Worm (Caenorhabditis elegans) whole organism, young adult: ENCODE results near the gene trmt-10C.2.

Experiments
- F22D6.2 ChIP-seq: sonication (generic microtip); optimal IDR thresholded peaks from 2 replicates; lab custom pipeline; 2016; ENCODE audit warnings: mild to moderate bottlenecking, missing genetic modification characterization, missing compliant biosample characterization
- F23B12.7 ChIP-seq: sonication (generic microtip); optimal IDR thresholded peaks from 2 replicates; lab custom pipeline; 2017; ENCODE audit warnings: missing genetic modification characterization, mild to moderate bottlenecking, missing compliant biosample characterization, antibody characterized with exemption, moderate library complexity; ENCODE audit not compliant: insufficient read depth
- F33H1.4 ChIP-seq: fragments of 200-800 bp; sonication (Bioruptor generic); IDR thresholded peaks from 2 replicates; pipeline ENCODE4 v1.3.6; 2022; ENCODE audit warnings: missing genetic modification reagents, missing genetic modification characterization, missing compliant biosample characterization
- F49E8.2 ChIP-seq: sonication (generic microtip); optimal IDR thresholded peaks from 3 replicates; lab custom pipeline; 2017; ENCODE audit warnings: missing genetic modification characterization, mild to moderate bottlenecking, missing compliant biosample characterization, antibody characterized with exemption, moderate library complexity; ENCODE audit not compliant: insufficient read depth
- K11D2.4 ChIP-seq: fragments of 200-800 bp; sonication (Bioruptor generic); IDR thresholded peaks from 2 replicates; pipeline ENCODE4 v1.3.6; 2022; ENCODE audit warnings: missing genetic modification reagents, missing genetic modification characterization, missing compliant biosample characterization
- ZK185.1 ChIP-seq: sonication (generic microtip); optimal IDR thresholded peaks from 2 replicates; lab custom pipeline; 2016; ENCODE audit warnings: mild to moderate bottlenecking, missing genetic modification characterization, missing compliant biosample characterization; ENCODE audit not compliant: poor library complexity, severe bottlenecking
- ama-1 ChIP-seq, 3 experiments: fragments of 150-350 bp in 1 of 3; sonication (generic microtip) in 2 of 3; optimal IDR thresholded peaks; 2 replicates each; lab custom pipeline; 2014 to 2018; ENCODE audit warnings: missing biosample characterization in 2 of 3, missing genetic modification characterization in 2 of 3, missing genetic modification reagents in 2 of 3
- atf-7 ChIP-seq: sonication (generic microtip); optimal IDR thresholded peaks from 2 replicates; lab custom pipeline; 2017; ENCODE audit warnings: mild to moderate bottlenecking, missing genetic modification characterization, missing compliant biosample characterization
- attf-3 ChIP-seq: fragments of 200-800 bp; sonication (Bioruptor generic); conservative IDR thresholded peaks from 2 replicates; pipeline ENCODE4 v1.3.6; 2022; ENCODE audit warnings: missing genetic modification reagents, missing genetic modification characterization, missing compliant biosample characterization
- cebp-1 ChIP-seq, 2 experiments: fragments of 200-800 bp in 1 of 2; sonication (Bioruptor generic) in 1 of 2; sonication (generic microtip) in 1 of 2; IDR thresholded peaks in 1 of 2; optimal IDR thresholded peaks in 1 of 2; 2 replicates each; pipeline versions ENCODE4 v1.3.6 to Lab custom; 2017 to 2022; ENCODE audit warnings: missing compliant biosample characterization in 2 of 2, missing genetic modification characterization in 2 of 2, mild to moderate bottlenecking in 1 of 2, missing genetic modification reagents in 1 of 2, moderate library complexity in 1 of 2
- dox-1 ChIP-seq: fragments of 200-800 bp; sonication (Bioruptor generic); IDR thresholded peaks from 2 replicates; pipeline ENCODE4 v1.3.6; 2022; ENCODE audit warnings: missing genetic modification reagents, missing genetic modification characterization, missing compliant biosample characterization
- dpff-1 ChIP-seq: sonication (generic microtip); optimal IDR thresholded peaks from 2 replicates; lab custom pipeline; 2017; ENCODE audit warnings: mild to moderate bottlenecking, missing genetic modification characterization, missing compliant biosample characterization
- him-1 ChIP-seq: sonication (generic microtip); optimal IDR thresholded peaks from 2 replicates; lab custom pipeline; 2016; ENCODE audit warnings: missing genotype, missing genetic modification reagents, missing genetic modification characterization, missing compliant biosample characterization
- hsf-1 ChIP-seq: fragments of 200-800 bp; sonication (Bioruptor generic); IDR thresholded peaks from 2 replicates; pipeline ENCODE4 v1.3.6; 2022; ENCODE audit warnings: missing genetic modification reagents, missing genetic modification characterization, missing compliant biosample characterization
- let-607 ChIP-seq, 2 experiments: fragments of 200-800 bp in 1 of 2; sonication (Bioruptor generic) in 1 of 2; sonication (generic microtip) in 1 of 2; optimal IDR thresholded peaks; 2 replicates each; lab custom pipeline; 2016 to 2018; ENCODE audit warnings: mild to moderate bottlenecking in 2 of 2, missing compliant biosample characterization in 2 of 2, missing genetic modification characterization in 2 of 2, moderate library complexity in 2 of 2, missing genotype in 1 of 2
- lin-35 ChIP-seq, 3 experiments: fragments of 150-350 bp in 2 of 3; sonication (generic microtip) in 1 of 3; optimal IDR thresholded peaks; 2 replicates each; lab custom pipeline; 2014 to 2018; ENCODE audit warnings: missing biosample characterization in 3 of 3, missing genetic modification characterization in 3 of 3, missing genetic modification reagents in 3 of 3
- lin-40 ChIP-seq: sonication (generic microtip); optimal IDR thresholded peaks from 2 replicates; lab custom pipeline; 2016; ENCODE audit warnings: missing genetic modification characterization, mild to moderate bottlenecking, missing compliant biosample characterization, missing genotype, missing genetic modification reagents
- lsl-1 ChIP-seq: fragments of 200-800 bp; sonication (Bioruptor generic); optimal IDR thresholded peaks from 2 replicates; lab custom pipeline; 2018; ENCODE audit warnings: mild to moderate bottlenecking, missing genetic modification characterization, moderate library complexity, missing compliant biosample characterization
- madf-6 ChIP-seq: fragments of 200-800 bp; sonication (Bioruptor generic); IDR thresholded peaks from 2 replicates; pipeline ENCODE4 v1.3.6; 2022; ENCODE audit warnings: missing genetic modification reagents, missing genetic modification characterization, missing compliant biosample characterization
- nhr-27 ChIP-seq: fragments of 200-800 bp; sonication (Bioruptor generic); optimal IDR thresholded peaks from 2 replicates; lab custom pipeline; 2018; ENCODE audit warnings: mild to moderate bottlenecking, missing genetic modification characterization, moderate library complexity, missing compliant biosample characterization
- nhr-80 ChIP-seq: sonication (generic microtip); optimal IDR thresholded peaks from 2 replicates; lab custom pipeline; 2016; ENCODE audit warnings: missing genetic modification characterization, missing compliant biosample characterization
- repo-1 ChIP-seq: sonication (generic microtip); optimal IDR thresholded peaks from 2 replicates; lab custom pipeline; 2017; ENCODE audit warnings: mild to moderate bottlenecking, missing genetic modification characterization, missing compliant biosample characterization
- rpc-1 ChIP-seq, 2 experiments: fragments of 150-350 bp in 1 of 2; sonication (generic microtip) in 1 of 2; optimal IDR thresholded peaks; 2 replicates each; lab custom pipeline; 2014 to 2018; ENCODE audit warnings: missing biosample characterization in 1 of 2, missing genetic modification characterization in 1 of 2, missing genetic modification reagents in 1 of 2, missing genotype in 1 of 2
- tlf-1 ChIP-seq: fragments of 200-800 bp; sonication (Bioruptor generic); optimal IDR thresholded peaks from 2 replicates; lab custom pipeline; 2018; ENCODE audit warnings: mild to moderate bottlenecking, missing genetic modification characterization, missing compliant biosample characterization
- xnd-1 ChIP-seq: sonication (generic microtip); optimal IDR thresholded peaks from 2 replicates; lab custom pipeline; 2016; ENCODE audit warnings: missing genotype, missing genetic modification reagents, missing genetic modification characterization, missing compliant biosample characterization
- ztf-18 ChIP-seq: sonication (generic microtip); optimal IDR thresholded peaks from 2 replicates; lab custom pipeline; 2016; ENCODE audit warnings: missing genotype, mild to moderate bottlenecking, missing genetic modification characterization, missing compliant biosample characterization
- ztf-22 ChIP-seq: fragments of 200-800 bp; sonication (Bioruptor generic); optimal IDR thresholded peaks from 2 replicates; lab custom pipeline; 2018; ENCODE audit warnings: mild to moderate bottlenecking, missing genetic modification characterization, moderate library complexity, missing compliant biosample characterization

Gene trmt-10C.2

DNA sequence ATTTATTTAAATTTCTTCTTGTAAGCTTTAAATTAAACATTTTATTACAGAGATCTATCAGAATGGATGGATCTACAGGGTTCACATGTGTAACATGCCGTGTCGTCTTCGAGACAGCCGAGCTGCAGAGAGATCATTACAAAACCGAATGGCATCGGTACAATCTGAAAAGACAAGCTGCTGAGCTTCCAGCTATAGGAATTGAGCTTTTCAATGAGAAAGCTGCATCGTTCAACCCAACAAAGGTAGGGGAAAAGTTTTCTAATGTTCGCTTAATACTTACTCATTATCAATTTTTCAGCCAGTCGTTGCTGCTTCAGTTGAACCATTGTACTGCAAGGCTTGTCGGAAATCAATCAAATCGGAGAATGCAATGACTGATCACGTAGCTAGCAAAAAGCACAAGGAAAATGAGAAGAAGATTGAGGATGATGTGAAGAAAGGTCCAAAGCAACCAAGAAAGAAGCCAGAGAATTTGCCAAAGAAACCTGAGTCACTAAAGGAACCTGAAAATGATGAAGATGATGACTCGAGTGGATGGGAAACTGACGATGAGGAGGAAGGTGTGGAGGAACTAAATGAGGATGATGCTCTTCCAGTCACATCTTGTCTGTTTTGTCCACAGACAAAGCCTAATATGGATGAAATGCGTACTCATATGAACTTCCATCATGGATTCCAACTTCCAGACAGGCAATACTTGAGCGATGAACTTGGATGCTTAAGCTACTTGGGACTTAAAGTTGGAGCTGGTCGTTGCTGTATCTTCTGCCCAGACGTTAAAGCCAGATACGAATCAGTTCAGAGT lies 35.7 kb downstream of the trmt-10C.2 start, which contains the start of gene znf-622:
TSS of gene znf-622 (plus strand) at position 51 of the 808 bp plus-strand sequence.
- TF ChIP-seq dox-1 (GFP tag; lab: Robert Waterston, UW): no peak
- no peak for TF ChIP-seq rpc-1 (optimal IDR thresholded peaks at IDR 0.05; lab: Kevin White, UChicago)
- no peak for TF ChIP-seq rpc-1 (tag; optimal IDR thresholded peaks at IDR 0.05; lab: Kevin White, UChicago)

DNA sequence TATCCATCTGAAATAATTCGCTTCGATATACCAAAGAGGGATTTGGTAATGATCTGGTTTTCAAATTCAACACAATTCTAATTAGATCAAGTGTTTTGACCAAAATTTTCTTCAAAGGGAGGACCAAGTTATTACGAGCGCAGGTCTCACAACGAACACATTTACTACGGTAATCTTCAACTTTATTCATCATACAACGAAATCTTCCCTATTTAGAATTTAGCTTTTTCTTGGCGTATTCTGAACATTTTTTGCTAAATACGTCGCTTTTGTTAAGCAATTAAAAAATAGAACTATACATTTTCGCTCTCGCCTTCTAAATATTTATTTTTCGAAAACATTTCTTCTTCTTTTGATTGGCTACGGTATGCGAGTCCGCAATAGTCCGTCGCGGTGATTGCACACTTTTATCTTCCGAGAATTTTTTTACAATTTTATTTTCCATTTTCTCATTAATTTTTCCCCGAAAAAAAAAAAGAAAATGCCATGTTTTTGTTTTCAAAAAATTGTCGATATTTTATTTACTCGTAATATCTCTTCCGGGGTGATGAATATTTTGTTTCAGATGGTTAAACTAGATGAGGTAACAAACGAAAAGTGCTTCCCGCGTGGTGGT lies 37.0 kb downstream of the trmt-10C.2 start, which contains the start of gene let-716:
TSS of gene let-716 (plus strand) at position 566 of the 616 bp plus-strand sequence.
- TF ChIP-seq F33H1.4 (GFP tag; lab: Robert Waterston, UW): peak; percentile 64
- TF ChIP-seq ama-1 (optimal IDR thresholded peaks at IDR 0.05; lab: Kevin White, UChicago): no peak
- peak in 1 of 2 experiments; percentile 2 for TF ChIP-seq ama-1 (GFP tag; optimal IDR thresholded peaks at IDR 0.05; lab: Kevin White, UChicago)
- no peak for TF ChIP-seq ztf-22 (GFP tag; lab: Kevin White, UChicago)
- TF ChIP-seq repo-1: no peak
- TF ChIP-seq dpff-1: no peak
- peak; percentile 42 for TF ChIP-seq him-1 (tag; lab: Kevin White, UChicago)
- TF ChIP-seq madf-6 (GFP tag; lab: Robert Waterston, UW): peak; percentile 30; the same call in 1 of the 2 replicates
- TF ChIP-seq ztf-18 (tag; lab: Kevin White, UChicago): peak; percentile 1
- TF ChIP-seq F23B12.7 (tag; lab: Kevin White, UChicago): peak; percentile 20
- peak; percentile 87 for TF ChIP-seq lsl-1
- peak in 1 of 3 experiments; percentile 39 for TF ChIP-seq lin-35 (GFP tag; optimal IDR thresholded peaks at IDR 0.05; lab: Kevin White, UChicago)
- no peak for TF ChIP-seq dox-1 (GFP tag; lab: Robert Waterston, UW)
- no peak for TF ChIP-seq lin-40 (tag; lab: Kevin White, UChicago)
- peak; percentile 59 for TF ChIP-seq F49E8.2 (tag; lab: Kevin White, UChicago)
- TF ChIP-seq xnd-1 (tag; lab: Kevin White, UChicago): peak; percentile 14

DNA sequence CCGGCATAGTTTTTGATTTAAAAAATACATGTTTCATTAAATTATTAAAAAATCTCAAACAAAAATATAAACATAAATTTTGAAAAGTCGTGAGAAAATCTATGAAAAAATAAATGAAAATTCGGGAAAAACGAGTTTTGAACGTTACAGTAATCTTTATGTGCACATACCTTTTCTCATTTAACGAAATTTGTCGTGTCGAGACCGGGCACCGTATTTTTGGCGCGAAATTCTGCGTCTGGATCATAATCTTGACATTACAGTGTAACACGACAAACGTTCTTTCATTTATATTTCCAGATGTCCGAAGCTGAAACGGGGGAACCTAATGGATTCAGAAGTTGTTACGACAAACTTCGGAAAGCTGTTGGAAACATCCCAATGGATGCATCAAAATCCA lies 43.5 kb downstream of the trmt-10C.2 start, which contains the start of gene C16A3.2:
TSS of gene C16A3.2 (plus strand) at position 301 of the 400 bp plus-strand sequence.
- TF ChIP-seq K11D2.4 (no peak), lsl-1 (peak; percentile 0)

DNA sequence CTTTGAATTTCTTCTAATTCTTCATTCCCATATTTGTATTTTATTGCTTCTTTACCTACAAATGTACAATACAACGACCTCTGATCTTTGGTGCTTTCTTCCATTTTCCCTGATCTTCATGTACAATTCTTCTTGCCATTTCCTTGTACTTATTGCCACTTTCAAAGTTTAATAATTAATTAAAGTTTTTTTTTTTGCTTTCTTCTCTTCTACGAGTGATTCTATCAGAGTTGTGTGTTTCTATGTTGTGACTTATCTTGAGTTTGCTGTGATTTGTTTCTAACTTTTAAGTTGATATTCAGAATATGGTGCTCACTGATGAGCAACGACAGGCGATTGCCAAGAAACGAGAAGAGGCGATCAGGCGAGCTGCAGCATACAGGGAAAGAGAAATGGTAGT lies 44.6 kb downstream of the trmt-10C.2 start, which contains the start of gene smrc-1:
TSS of gene smrc-1 (plus strand) at position 301 of the 400 bp plus-strand sequence.
- TF ChIP-seq hsf-1 (GFP tag; lab: Robert Waterston, UW): no peak

DNA sequence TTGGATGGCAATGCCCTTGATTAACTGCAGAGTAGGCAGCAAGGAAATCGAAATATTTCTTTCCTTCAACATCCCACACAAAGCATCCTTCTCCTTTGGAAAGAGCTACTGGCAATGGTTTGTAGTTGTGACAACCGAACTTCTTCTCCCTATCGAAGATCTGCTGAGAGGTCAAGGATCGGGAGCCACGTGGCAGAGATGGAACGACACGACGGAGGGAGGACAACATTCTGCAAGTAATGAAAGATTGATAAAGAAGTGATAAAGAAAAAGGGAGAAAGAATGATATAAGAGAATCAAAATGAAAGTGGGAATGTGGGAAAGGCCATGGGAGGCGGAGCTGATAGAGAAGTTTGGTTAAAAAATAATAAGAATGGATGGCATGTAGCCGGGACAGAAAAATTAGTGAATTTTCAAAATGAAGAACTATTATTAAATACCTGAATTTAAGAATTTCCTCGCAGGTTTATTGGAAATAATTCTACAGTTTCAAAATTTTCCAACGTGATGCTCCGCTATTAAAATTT lies 49.7 kb downstream of the trmt-10C.2 start, which contains the start of gene oatr-1:
TSS of gene oatr-1 (minus strand) at position 477 of the 527 bp plus-strand sequence.
- TF ChIP-seq ama-1 (optimal IDR thresholded peaks at IDR 0.05; lab: Kevin White, UChicago) (peak; percentile 10), ama-1 (GFP tag; optimal IDR thresholded peaks at IDR 0.05; lab: Kevin White, UChicago) (no peak), nhr-27 (no peak)

ce11 chrIII:6396381-6396780 lies 50.3 kb downstream of the trmt-10C.2 start:
- no peak for TF ChIP-seq attf-3
- peak; percentile 11 for TF ChIP-seq F22D6.2 (tag; lab: Kevin White, UChicago)
- TF ChIP-seq atf-7 (tag; lab: Kevin White, UChicago): peak; percentile 57
- peak in 1 of 2 experiments; percentile 45 for TF ChIP-seq let-607 (tag; optimal IDR thresholded peaks at IDR 0.05; lab: Kevin White, UChicago)
- TF ChIP-seq F33H1.4 (GFP tag; lab: Robert Waterston, UW): no peak
- no peak for TF ChIP-seq ZK185.1 (tag; lab: Kevin White, UChicago)
- no peak for TF ChIP-seq cebp-1 (GFP tag; IDR thresholded peaks at IDR 0.05; lab: Robert Waterston, UW)
- peak; percentile 19 for TF ChIP-seq cebp-1 (tag; optimal IDR thresholded peaks at IDR 0.05; lab: Kevin White, UChicago)
- TF ChIP-seq nhr-80 (tag; lab: Kevin White, UChicago): peak; percentile 82
- peak; percentile 10 for TF ChIP-seq tlf-1 (GFP tag; lab: Kevin White, UChicago)
